Fruit fly (Drosophila melanogaster) S2 (cell line): Measurements from ENCODE around the gene CG14811.

Experiments used
- CG8478 ChIP-seq: fragments of >200 bp; optimal IDR thresholded peaks from 2 replicates; lab custom pipeline; 2018
- CTCF ChIP-seq, 2 experiments: fragments of >200 bp; optimal IDR thresholded peaks; 2 replicates each; lab custom pipeline; 2018

dm6 chrX:1820241-1820640, 1.9 kb downstream of the CG14811 start, which contains the start of gene CG14810:
- no peak for TF ChIP-seq CG8478
- TF ChIP-seq CTCF (optimal IDR thresholded peaks at IDR 0.05; lab: Kevin White, UChicago), result no peak
